In genomic region chrII:4710120-4710519, ce11 we compare ENCODE assay signal across 5 worm cellular contexts.
A peak's percentile ranks its signal among the peaks of the same experiment; 100 is the strongest.
TF ChIP-seq lines count a peak whose summit lies in the region.

Gene tag-151 (plus strand): TSS chrII:4710277.

TF ChIP-seq in whole organism, L1 larva, 84 proteins besides CTCF, POLR2A, EP300 and RAD21:
- peak in 1 of 2 experiments; percentile 1 for TF ChIP-seq lsy-2 (tag; optimal IDR thresholded peaks at IDR 0.05; lab: Kevin White, UChicago)
- TF ChIP-seq efl-1 (optimal IDR thresholded peaks at IDR 0.05; lab: Kevin White, UChicago): no peak
- peak in 1 of 2 experiments; percentile 52 for TF ChIP-seq efl-1 (GFP tag; optimal IDR thresholded peaks at IDR 0.05 in 1 of 2; lab: Kevin White, UChicago)
- TF ChIP-seq pag-3 (tag; optimal IDR thresholded peaks at IDR 0.05; lab: Kevin White, UChicago; ENCODE audit: borderline replicate concordance, insufficient read depth): no peak
- TF ChIP-seq nhr-90 (tag; optimal IDR thresholded peaks at IDR 0.05; lab: Kevin White, UChicago; ENCODE audit: poor library complexity): peak; percentile 11

TF ChIP-seq in whole organism, L2 larva, 48 proteins besides CTCF, POLR2A, EP300 and RAD21:
- TF ChIP-seq peb-1 (tag; optimal IDR thresholded peaks at IDR 0.05; lab: Kevin White, UChicago) (no peak), lsy-2 (tag; optimal IDR thresholded peaks at IDR 0.05; lab: Kevin White, UChicago) (peak in 1 of 2 experiments; percentile 8), nhr-25 (tag; optimal IDR thresholded peaks at IDR 0.05; lab: Kevin White, UChicago) (peak; percentile 3), nhr-11 (tag; optimal IDR thresholded peaks at IDR 0.05; lab: Kevin White, UChicago) (no peak), unc-62 (GFP tag; optimal IDR thresholded peaks at IDR 0.05; lab: Kevin White, UChicago) (no peak)

TF ChIP-seq in whole organism, L3 larva, 47 proteins besides CTCF, POLR2A, EP300 and RAD21:
- TF ChIP-seq aly-2 (tag; optimal IDR thresholded peaks at IDR 0.05; lab: Kevin White, UChicago) (peak; percentile 53), elt-3 (tag; optimal IDR thresholded peaks at IDR 0.05; lab: Kevin White, UChicago) (no peak), nhr-28 (tag; optimal IDR thresholded peaks at IDR 0.05; lab: Kevin White, UChicago) (no peak), pha-4 (tag; optimal IDR thresholded peaks at IDR 0.05; lab: Kevin White, UChicago) (no peak), R02D3.7 (tag; optimal IDR thresholded peaks at IDR 0.05; lab: Kevin White, UChicago) (no peak), nhr-77 (tag; optimal IDR thresholded peaks at IDR 0.05; lab: Kevin White, UChicago) (no peak), nhr-43 (tag; optimal IDR thresholded peaks at IDR 0.05; lab: Kevin White, UChicago; ENCODE audit: poor library complexity, severe bottlenecking) (peak; percentile 43), egl-5 (tag; optimal IDR thresholded peaks at IDR 0.05; lab: Kevin White, UChicago) (no peak), zag-1 (tag; optimal IDR thresholded peaks at IDR 0.05; lab: Kevin White, UChicago) (no peak), elt-2 (tag; optimal IDR thresholded peaks at IDR 0.05; lab: Kevin White, UChicago) (peak; percentile 28), lsy-12 (tag; optimal IDR thresholded peaks at IDR 0.05; lab: Kevin White, UChicago) (peak; percentile 64), jun-1 (tag; optimal IDR thresholded peaks at IDR 0.05; lab: Kevin White, UChicago) (no peak)
TF ChIP-seq in whole organism, L3 larva: peak in this region for 4.

TF ChIP-seq in whole organism, L4 larva, 104 proteins besides CTCF, POLR2A, EP300 and RAD21:
- TF ChIP-seq spr-1 (tag; optimal IDR thresholded peaks at IDR 0.05; lab: Kevin White, UChicago) (peak; percentile 36), arid-1 (GFP tag; conservative IDR thresholded peaks at IDR 0.05; lab: Robert Waterston, UW) (peak; percentile 56; the same call in 1 of the 2 replicates), lin-38 (GFP tag; IDR thresholded peaks at IDR 0.05; lab: Robert Waterston, UW) (peak; percentile 65), daf-16 (GFP tag; optimal IDR thresholded peaks at IDR 0.05; lab: Kevin White, UChicago) (peak in 1 of 2 experiments; percentile 54), daf-16 (tag; optimal IDR thresholded peaks at IDR 0.05; lab: Kevin White, UChicago) (no peak), spr-3 (GFP tag; optimal IDR thresholded peaks at IDR 0.05; lab: Kevin White, UChicago) (peak; percentile 58), mxl-3 (GFP tag; optimal IDR thresholded peaks at IDR 0.05; lab: Kevin White, UChicago) (no peak), lin-15B (tag; optimal IDR thresholded peaks at IDR 0.05; lab: Kevin White, UChicago) (no peak), saeg-2 (GFP tag; IDR thresholded peaks at IDR 0.05; lab: Robert Waterston, UW) (0 out of 2 replicates have a peak, but pooled peaks have one; percentile 25), lim-7 (GFP tag; IDR thresholded peaks at IDR 0.05; lab: Robert Waterston, UW) (0 out of 2 replicates have a peak, but pooled peaks have one; percentile 22), zip-2 (tag; optimal IDR thresholded peaks at IDR 0.05; lab: Kevin White, UChicago) (peak; percentile 54), nhr-102 (tag; optimal IDR thresholded peaks at IDR 0.05; lab: Kevin White, UChicago) (peak; percentile 77), hlh-11 (tag; optimal IDR thresholded peaks at IDR 0.05; lab: Kevin White, UChicago) (no peak), dve-1 (tag; optimal IDR thresholded peaks at IDR 0.05; lab: Kevin White, UChicago; ENCODE audit: insufficient read depth) (peak; percentile 3), F10B5.3 (tag; optimal IDR thresholded peaks at IDR 0.05; lab: Kevin White, UChicago) (peak; percentile 54), Y48G9A.11 (GFP tag; IDR thresholded peaks at IDR 0.05; lab: Robert Waterston, UW) (peak; percentile 24; the same call in 1 of the 2 replicates), nhr-48 (tag; optimal IDR thresholded peaks at IDR 0.05; lab: Kevin White, UChicago) (peak; percentile 16), lsy-2 (tag; optimal IDR thresholded peaks at IDR 0.05; lab: Kevin White, UChicago) (peak in 1 of 2 experiments; percentile 41), skn-1 (tag; optimal IDR thresholded peaks at IDR 0.05; lab: Kevin White, UChicago) (no peak)
TF ChIP-seq in whole organism, L4 larva: peak in this region for 14.

TF ChIP-seq in whole organism, young adult, 124 proteins besides CTCF, POLR2A, EP300 and RAD21:
- TF ChIP-seq F55B11.4 (tag; optimal IDR thresholded peaks at IDR 0.05; lab: Kevin White, UChicago; ENCODE audit: borderline replicate concordance, insufficient read depth): no peak
- peak; percentile 9 for TF ChIP-seq tlf-1 (GFP tag; optimal IDR thresholded peaks at IDR 0.05; lab: Kevin White, UChicago)
- TF ChIP-seq F52B5.7 (tag; optimal IDR thresholded peaks at IDR 0.05; lab: Kevin White, UChicago): peak; percentile 16
- no peak for TF ChIP-seq ztf-28 (GFP tag; IDR thresholded peaks at IDR 0.05; lab: Robert Waterston, UW)
- peak in 1 of 3 experiments; percentile 1 for TF ChIP-seq lin-35 (GFP tag; optimal IDR thresholded peaks at IDR 0.05; lab: Kevin White, UChicago)
- TF ChIP-seq die-1 (tag; optimal IDR thresholded peaks at IDR 0.05; lab: Kevin White, UChicago): no peak
- peak; percentile 45 for TF ChIP-seq F10E7.11 (tag; optimal IDR thresholded peaks at IDR 0.05; lab: Kevin White, UChicago)
- no peak for TF ChIP-seq ama-1 (optimal IDR thresholded peaks at IDR 0.05; lab: Kevin White, UChicago)
- TF ChIP-seq ama-1 (GFP tag; optimal IDR thresholded peaks at IDR 0.05; lab: Kevin White, UChicago): peak in 1 of 2 experiments; percentile 71
- TF ChIP-seq hrde-1 (tag; optimal IDR thresholded peaks at IDR 0.05; lab: Kevin White, UChicago; ENCODE audit: borderline replicate concordance): peak; percentile 77
- 0 out of 2 replicates have a peak, but pooled peaks have one; percentile 31 for TF ChIP-seq nfya-2 (GFP tag; IDR thresholded peaks at IDR 0.05; lab: Robert Waterston, UW)
- peak; percentile 60 for TF ChIP-seq repo-1 (tag; optimal IDR thresholded peaks at IDR 0.05; lab: Kevin White, UChicago)
- peak; percentile 73 for TF ChIP-seq Y56A3A.18 (GFP tag; IDR thresholded peaks at IDR 0.05; lab: Robert Waterston, UW)
- TF ChIP-seq lin-40 (tag; optimal IDR thresholded peaks at IDR 0.05; lab: Kevin White, UChicago): peak; percentile 9
- TF ChIP-seq madf-6 (GFP tag; IDR thresholded peaks at IDR 0.05; lab: Robert Waterston, UW): peak; percentile 40
- peak; percentile 37 for TF ChIP-seq athp-1 (tag; optimal IDR thresholded peaks at IDR 0.05; lab: Kevin White, UChicago)
- TF ChIP-seq ztf-6 (GFP tag; IDR thresholded peaks at IDR 0.05; lab: Robert Waterston, UW): no peak
- no peak for TF ChIP-seq mcd-1 (GFP tag; IDR thresholded peaks at IDR 0.05; lab: Robert Waterston, UW)
- TF ChIP-seq chd-7 (tag; optimal IDR thresholded peaks at IDR 0.05; lab: Kevin White, UChicago): peak; percentile 49
- TF ChIP-seq Y53G8AR.9 (GFP tag; conservative IDR thresholded peaks at IDR 0.05; lab: Robert Waterston, UW): 0 out of 2 replicates have a peak, but pooled peaks have one; percentile 61
- peak; percentile 24 for TF ChIP-seq F49E8.2 (tag; optimal IDR thresholded peaks at IDR 0.05; lab: Kevin White, UChicago; ENCODE audit: insufficient read depth)
- TF ChIP-seq dpff-1 (tag; optimal IDR thresholded peaks at IDR 0.05; lab: Kevin White, UChicago): no peak
- no peak for TF ChIP-seq F57C9.4 (tag; optimal IDR thresholded peaks at IDR 0.05; lab: Kevin White, UChicago)
- no peak for TF ChIP-seq nhr-27 (tag; optimal IDR thresholded peaks at IDR 0.05; lab: Kevin White, UChicago)
- TF ChIP-seq madf-3 (GFP tag; IDR thresholded peaks at IDR 0.05; lab: Robert Waterston, UW): peak; percentile 70; the same call in 1 of the 2 replicates
- peak; percentile 49; the same call in 1 of the 2 replicates for TF ChIP-seq ekl-4 (GFP tag; IDR thresholded peaks at IDR 0.05; lab: Robert Waterston, UW)
- 0 out of 2 replicates have a peak, but pooled peaks have one; percentile 8 for TF ChIP-seq Y95B8A.8 (GFP tag; IDR thresholded peaks at IDR 0.05; lab: Robert Waterston, UW)
- TF ChIP-seq B0336.3 (GFP tag; IDR thresholded peaks at IDR 0.05; lab: Robert Waterston, UW): peak; percentile 66; the same call in 1 of the 2 replicates
- TF ChIP-seq lin-54 (GFP tag; optimal IDR thresholded peaks at IDR 0.05; lab: Kevin White, UChicago): peak; percentile 43
- peak in 1 of 2 experiments; percentile 45 for TF ChIP-seq let-607 (tag; optimal IDR thresholded peaks at IDR 0.05; lab: Kevin White, UChicago)
- TF ChIP-seq snpc-4 (GFP tag; optimal IDR thresholded peaks at IDR 0.05; lab: Kevin White, UChicago): no peak
- TF ChIP-seq snpc-4 (tag; optimal IDR thresholded peaks at IDR 0.05; lab: Kevin White, UChicago): peak in 2 of 4 experiments; percentile 13 to 29
- peak; percentile 5 for TF ChIP-seq him-1 (tag; optimal IDR thresholded peaks at IDR 0.05; lab: Kevin White, UChicago)
- TF ChIP-seq xnd-1 (tag; optimal IDR thresholded peaks at IDR 0.05; lab: Kevin White, UChicago): peak; percentile 23
- TF ChIP-seq unc-130 (GFP tag; optimal IDR thresholded peaks at IDR 0.05; lab: Kevin White, UChicago): peak; percentile 46
- no peak for TF ChIP-seq C17E4.6 (GFP tag; IDR thresholded peaks at IDR 0.05; lab: Robert Waterston, UW)
- TF ChIP-seq madf-8 (GFP tag; conservative IDR thresholded peaks at IDR 0.05; lab: Robert Waterston, UW): no peak
- no peak for TF ChIP-seq attf-5 (GFP tag; optimal IDR thresholded peaks at IDR 0.05; lab: Kevin White, UChicago)
- peak; percentile 66 for TF ChIP-seq snpc-3.4 (tag; optimal IDR thresholded peaks at IDR 0.05; lab: Kevin White, UChicago)
